Worm (Caenorhabditis elegans) whole organism, early embryonic: ENCODE data around the gene K04C2.8.

Experiments used
- B0310.2 ChIP-seq: sonication (generic microtip); optimal IDR thresholded peaks from 2 replicates; lab custom pipeline; 2016; ENCODE audit warnings: mild to moderate bottlenecking, missing genetic modification characterization, missing compliant biosample characterization
- ama-1 ChIP-seq: fragments of 150-350 bp; optimal IDR thresholded peaks from 2 replicates; lab custom pipeline; 2014
- ceh-36 ChIP-seq: sonication (generic microtip); optimal IDR thresholded peaks from 2 replicates; lab custom pipeline; 2016; ENCODE audit warnings: missing genetic modification characterization, inconsistent platforms, missing compliant biosample characterization
- ets-7 ChIP-seq: sonication (generic microtip); optimal IDR thresholded peaks from 2 replicates; lab custom pipeline; 2016; ENCODE audit warnings: missing genotype, missing genetic modification characterization, missing compliant biosample characterization
- flt-1 ChIP-seq: fragments of 200-800 bp; sonication (Bioruptor generic); IDR thresholded peaks from 2 replicates; pipeline ENCODE4 v1.3.6; 2022; ENCODE audit warnings: missing genetic modification characterization, missing compliant biosample characterization
- hmbx-1 ChIP-seq: sonication (generic microtip); optimal IDR thresholded peaks from 2 replicates; lab custom pipeline; 2016; ENCODE audit warnings: mild to moderate bottlenecking, missing genetic modification characterization, missing compliant biosample characterization
- hmg-4 ChIP-seq: fragments of 200-800 bp; sonication (Bioruptor generic); optimal IDR thresholded peaks from 2 replicates; lab custom pipeline; 2018; ENCODE audit warnings: mild to moderate bottlenecking, missing genetic modification characterization, missing compliant biosample characterization
- hnd-1 ChIP-seq: sonication (generic microtip); optimal IDR thresholded peaks from 2 replicates; lab custom pipeline; 2016; ENCODE audit warnings: missing genetic modification characterization, missing compliant biosample characterization
- scrt-1 ChIP-seq: fragments of 200-800 bp; sonication (Bioruptor generic); IDR thresholded peaks from 2 replicates; pipeline ENCODE4 v1.3.6; 2022; ENCODE audit warnings: missing genetic modification characterization, missing compliant biosample characterization
- sea-1 ChIP-seq: fragments of 200-800 bp; sonication (Bioruptor generic); conservative IDR thresholded peaks from 2 replicates; pipeline ENCODE4 v1.3.6; 2022; ENCODE audit warnings: missing genetic modification characterization, missing compliant biosample characterization

ce11 chrIII:6881745-6882144, 11.6 kb downstream of the K04C2.8 start:
- TF ChIP-seq ama-1 (lab: Kevin White, UChicago) (no peak), sea-1 (GFP tag; lab: Robert Waterston, UW) (no peak), hnd-1 (tag; lab: Kevin White, UChicago) (no peak), hmg-4 (GFP tag; lab: Kevin White, UChicago) (no peak), B0310.2 (tag; lab: Kevin White, UChicago) (no peak), ets-7 (tag; lab: Kevin White, UChicago) (no peak), hmbx-1 (no peak), ceh-36 (tag; lab: Kevin White, UChicago) (no peak), scrt-1 (GFP tag; lab: Robert Waterston, UW) (no peak), flt-1 (GFP tag; lab: Robert Waterston, UW) (no peak)
